Worm (Caenorhabditis elegans) whole organism, L4 larva: ENCODE data around the gene frm-8.
A peak's percentile ranks its signal among the peaks of the same experiment; 100 is the strongest.

Experiments
- D1046.2 ChIP-seq: fragments of 200-800 bp; sonication (Bioruptor generic); IDR thresholded peaks from 2 replicates; pipeline ENCODE4 v1.3.6; 2022; ENCODE audit warnings: missing genetic modification characterization, missing compliant biosample characterization
- F10B5.3 ChIP-seq: sonication (generic microtip); optimal IDR thresholded peaks from 2 replicates; lab custom pipeline; 2016; ENCODE audit warnings: mild to moderate bottlenecking, missing genetic modification characterization, missing compliant biosample characterization
- F49E8.2 ChIP-seq: sonication (generic microtip); optimal IDR thresholded peaks from 2 replicates; lab custom pipeline; 2016; ENCODE audit warnings: missing compliant biosample characterization, mild to moderate bottlenecking, missing genetic modification characterization, borderline replicate concordance
- R02D3.7 ChIP-seq: fragments of 150-350 bp; sonication (generic microtip); optimal IDR thresholded peaks from 3 replicates; lab custom pipeline; 2014; ENCODE audit warnings: missing biosample characterization, missing genetic modification characterization
- Y48G9A.11 ChIP-seq: fragments of 200-800 bp; sonication (Bioruptor generic); IDR thresholded peaks from 2 replicates; pipeline ENCODE4 v1.3.6; 2022; ENCODE audit warnings: missing genetic modification reagents, missing genetic modification characterization, missing compliant biosample characterization
- Y5F2A.4 ChIP-seq: fragments of 200-800 bp; sonication (Bioruptor generic); optimal IDR thresholded peaks from 2 replicates; lab custom pipeline; 2018; ENCODE audit warnings: mild to moderate bottlenecking, missing genetic modification characterization, missing compliant biosample characterization
- ZK337.2 ChIP-seq: fragments of 200-800 bp; sonication (Bioruptor generic); IDR thresholded peaks from 2 replicates; pipeline ENCODE4 v1.3.6; 2022; ENCODE audit warnings: missing genetic modification reagents, missing genetic modification characterization, missing compliant biosample characterization
- aha-1 ChIP-seq: fragments of 150-350 bp; peaks from one replicate; lab custom pipeline; 2014; ENCODE audit warnings: missing biosample characterization, missing genetic modification characterization
- arid-1 ChIP-seq: fragments of 200-800 bp; sonication (Bioruptor generic); conservative IDR thresholded peaks from 2 replicates; pipeline ENCODE4 v1.3.6; 2022; ENCODE audit warnings: missing genetic modification reagents, missing genetic modification characterization, missing compliant biosample characterization
- ceh-82 ChIP-seq: sonication (generic microtip); optimal IDR thresholded peaks from 2 replicates; lab custom pipeline; 2017; ENCODE audit warnings: missing biosample characterization, missing genetic modification characterization
- daf-8 ChIP-seq: fragments of 200-800 bp; sonication (Bioruptor generic); IDR thresholded peaks from 2 replicates; pipeline ENCODE4 v1.3.6; 2022; ENCODE audit warnings: missing genetic modification characterization, missing compliant biosample characterization
- dpl-1 ChIP-seq: fragments of 150-350 bp; optimal IDR thresholded peaks from 2 replicates; lab custom pipeline; 2014; ENCODE audit warnings: missing biosample characterization, missing genetic modification reagents, missing genetic modification characterization
- duxl-1 ChIP-seq: sonication (generic microtip); optimal IDR thresholded peaks from 2 replicates; lab custom pipeline; 2016; ENCODE audit warnings: mild to moderate bottlenecking, missing genetic modification characterization, moderate library complexity, missing compliant biosample characterization; ENCODE audit not compliant: poor library complexity
- dve-1 ChIP-seq: sonication (generic microtip); optimal IDR thresholded peaks from 2 replicates; lab custom pipeline; 2017; ENCODE audit warnings: antibody characterized with exemption, mild to moderate bottlenecking, missing genetic modification characterization, missing compliant biosample characterization; ENCODE audit not compliant: insufficient read depth
- gei-8 ChIP-seq: fragments of 200-800 bp; sonication (Bioruptor generic); optimal IDR thresholded peaks from 2 replicates; lab custom pipeline; 2018; ENCODE audit warnings: mild to moderate bottlenecking, missing genetic modification characterization, missing compliant biosample characterization
- hif-1 ChIP-seq, 2 experiments: sonication (generic microtip); optimal IDR thresholded peaks; 2 replicates each; lab custom pipeline; 2016 to 2017; ENCODE audit warnings: missing compliant biosample characterization in 2 of 2, missing genetic modification characterization in 2 of 2, missing genetic modification reagents in 2 of 2, missing genotype in 2 of 2, mild to moderate bottlenecking in 1 of 2
- hlh-11 ChIP-seq: fragments of 200-800 bp; sonication (Bioruptor generic); optimal IDR thresholded peaks from 2 replicates; lab custom pipeline; 2018; ENCODE audit warnings: mild to moderate bottlenecking, missing genetic modification characterization, missing compliant biosample characterization
- hlh-30 ChIP-seq: sonication (generic microtip); optimal IDR thresholded peaks from 2 replicates; lab custom pipeline; 2017; ENCODE audit warnings: antibody characterized with exemption, mild to moderate bottlenecking, missing genetic modification characterization, missing compliant biosample characterization; ENCODE audit not compliant: insufficient read depth
- hmg-1.1 ChIP-seq: fragments of 200-800 bp; sonication (Bioruptor generic); IDR thresholded peaks from 2 replicates; pipeline ENCODE4 v1.3.6; 2022; ENCODE audit warnings: missing genetic modification reagents, missing genetic modification characterization, missing compliant biosample characterization
- lin-13 ChIP-seq: fragments of 150-350 bp; optimal IDR thresholded peaks from 2 replicates; lab custom pipeline; 2014; ENCODE audit warnings: missing biosample characterization, missing genetic modification reagents, missing genetic modification characterization
- lin-15B ChIP-seq: fragments of 150-350 bp; sonication (generic microtip); optimal IDR thresholded peaks from 3 replicates; lab custom pipeline; 2014; ENCODE audit warnings: missing biosample characterization, missing genetic modification characterization
- lin-38 ChIP-seq: fragments of 200-800 bp; sonication (Bioruptor generic); IDR thresholded peaks from 2 replicates; pipeline ENCODE4 v1.3.6; 2022; ENCODE audit warnings: missing genetic modification reagents, missing genetic modification characterization, missing compliant biosample characterization
- lsy-2 ChIP-seq, 2 experiments: fragments of 150-350 bp in 1 of 2; sonication (generic microtip) in 1 of 2; optimal IDR thresholded peaks; 2 replicates each; lab custom pipeline; 2014 to 2017; ENCODE audit warnings: missing biosample characterization in 2 of 2, missing genetic modification characterization in 2 of 2
- madf-5 ChIP-seq, 2 experiments: fragments of 200-800 bp; sonication (Bioruptor generic); IDR thresholded peaks; 2 replicates each; pipeline ENCODE4 v1.3.6; 2022; ENCODE audit warnings: missing compliant biosample characterization in 2 of 2, missing genetic modification characterization in 2 of 2
- mdl-1 ChIP-seq, 2 experiments: fragments of 150-350 bp in 1 of 2; sonication (generic microtip) in 1 of 2; optimal IDR thresholded peaks; 2 replicates each; lab custom pipeline; 2014 to 2017; ENCODE audit warnings: missing biosample characterization in 2 of 2, missing genetic modification characterization in 2 of 2
- mdt-29 ChIP-seq: fragments of 200-800 bp; sonication (Bioruptor generic); IDR thresholded peaks from 2 replicates; pipeline ENCODE4 v1.3.6; 2022; ENCODE audit warnings: missing genetic modification reagents, missing genetic modification characterization, missing compliant biosample characterization
- mep-1 ChIP-seq: fragments of 150-350 bp; sonication (generic microtip); optimal IDR thresholded peaks from 3 replicates; lab custom pipeline; 2014; ENCODE audit warnings: missing biosample characterization, missing genetic modification characterization
- mes-2 ChIP-seq: sonication (generic microtip); optimal IDR thresholded peaks from 2 replicates; lab custom pipeline; 2016; ENCODE audit warnings: missing genotype, mild to moderate bottlenecking, missing genetic modification characterization, missing compliant biosample characterization; ENCODE audit not compliant: poor library complexity, severe bottlenecking
- mxl-3 ChIP-seq: fragments of 200-800 bp; sonication (Bioruptor generic); optimal IDR thresholded peaks from 2 replicates; lab custom pipeline; 2018; ENCODE audit warnings: mild to moderate bottlenecking, missing genetic modification characterization, missing compliant biosample characterization
- nhr-102 ChIP-seq: sonication (generic microtip); optimal IDR thresholded peaks from 2 replicates; lab custom pipeline; 2016; ENCODE audit warnings: mild to moderate bottlenecking, missing genetic modification characterization, moderate library complexity, missing compliant biosample characterization
- nhr-111 ChIP-seq: fragments of 200-800 bp; sonication (Bioruptor generic); optimal IDR thresholded peaks from 2 replicates; lab custom pipeline; 2018; ENCODE audit warnings: mild to moderate bottlenecking, missing genetic modification characterization, missing compliant biosample characterization
- nhr-237 ChIP-seq: sonication (generic microtip); optimal IDR thresholded peaks from 2 replicates; lab custom pipeline; 2017; ENCODE audit warnings: missing biosample characterization, missing genetic modification characterization
- nhr-48 ChIP-seq: sonication (generic microtip); optimal IDR thresholded peaks from 2 replicates; lab custom pipeline; 2016; ENCODE audit warnings: mild to moderate bottlenecking, missing genetic modification characterization, missing compliant biosample characterization
- nhr-76 ChIP-seq: fragments of 150-350 bp; optimal IDR thresholded peaks from 2 replicates; lab custom pipeline; 2014; ENCODE audit warnings: missing biosample characterization, missing genetic modification characterization
- pha-4 ChIP-seq, 2 experiments: fragments of 150-350 bp in 1 of 2; fragments of 200-800 bp in 1 of 2; sonication (Bioruptor generic) in 1 of 2; IDR thresholded peaks in 1 of 2; optimal IDR thresholded peaks in 1 of 2; 2 replicates each; pipeline versions ENCODE4 v1.3.6 to Lab custom; 2014 to 2022; ENCODE audit warnings: missing genetic modification characterization in 2 of 2, missing genetic modification reagents in 2 of 2, missing biosample characterization in 1 of 2, missing compliant biosample characterization in 1 of 2
- set-16 ChIP-seq: fragments of 200-800 bp; sonication (Bioruptor generic); IDR thresholded peaks from 2 replicates; pipeline ENCODE4 v1.3.6; 2022; ENCODE audit warnings: missing genetic modification reagents, missing genetic modification characterization, missing compliant biosample characterization
- spr-1 ChIP-seq: sonication (generic microtip); optimal IDR thresholded peaks from 2 replicates; lab custom pipeline; 2016; ENCODE audit warnings: mild to moderate bottlenecking, missing genetic modification characterization, missing compliant biosample characterization
- unc-130 ChIP-seq: sonication (generic microtip); optimal IDR thresholded peaks from 2 replicates; lab custom pipeline; 2016; ENCODE audit warnings: missing genetic modification reagents, missing genetic modification characterization, missing compliant biosample characterization
- unc-39 ChIP-seq: sonication (generic microtip); optimal IDR thresholded peaks from 2 replicates; lab custom pipeline; 2017; ENCODE audit warnings: missing biosample characterization, missing genetic modification characterization
- vab-7 ChIP-seq: fragments of 200-800 bp; sonication (Bioruptor generic); IDR thresholded peaks from 2 replicates; pipeline ENCODE4 v1.3.6; 2022; ENCODE audit warnings: missing genetic modification reagents, missing genetic modification characterization, missing compliant biosample characterization
- zag-1 ChIP-seq: fragments of 150-350 bp; optimal IDR thresholded peaks from 2 replicates; lab custom pipeline; 2014; ENCODE audit warnings: missing biosample characterization, missing genetic modification characterization
- zip-2 ChIP-seq: fragments of 150-350 bp; optimal IDR thresholded peaks from 2 replicates; lab custom pipeline; 2014; ENCODE audit warnings: missing biosample characterization, missing genetic modification characterization
- ztf-7 ChIP-seq: fragments of 150-350 bp; optimal IDR thresholded peaks from 2 replicates; lab custom pipeline; 2014; ENCODE audit warnings: missing biosample characterization, missing genetic modification characterization

frm-8 gene

ce11 chrIII:3176775-3177174 lies 42.2 kb downstream of the frm-8 start:
- no peak for TF ChIP-seq vab-7
- TF ChIP-seq set-16 (GFP tag; lab: Robert Waterston, UW): peak; percentile 90

DNA sequence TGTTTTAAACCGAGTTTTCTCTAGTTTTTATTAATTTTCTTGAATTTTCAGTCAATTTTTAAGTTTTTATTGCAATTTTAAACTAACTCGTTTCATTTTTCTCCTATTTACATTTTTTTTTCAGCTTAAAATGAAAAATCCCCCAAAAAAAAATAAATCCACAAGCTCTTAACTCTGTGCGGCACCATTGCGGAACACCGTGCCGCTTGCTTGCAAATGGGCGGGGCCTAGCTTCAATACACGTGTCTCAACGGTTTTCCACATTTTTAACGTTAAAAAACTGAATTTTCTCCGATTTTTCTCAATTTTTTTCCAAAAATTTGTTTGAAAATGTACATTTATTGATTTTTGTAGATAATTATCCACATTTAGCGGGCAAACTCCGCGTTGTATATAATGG lies 44.0 kb downstream of the frm-8 start, which contains the start of gene R148.3:
Gene R148.3 (plus strand): TSS at position 347 of the 400 bp plus-strand sequence.
- TF ChIP-seq nhr-111 (GFP tag; lab: Kevin White, UChicago): no peak
- no peak for TF ChIP-seq ZK337.2 (GFP tag; lab: Robert Waterston, UW)
- TF ChIP-seq Y5F2A.4 (GFP tag; lab: Kevin White, UChicago): no peak
- TF ChIP-seq nhr-102 (tag; lab: Kevin White, UChicago): peak; percentile 8
- peak; percentile 64 for TF ChIP-seq hlh-30 (tag; lab: Kevin White, UChicago)
- no peak for TF ChIP-seq gei-8
- no peak for TF ChIP-seq F10B5.3
- TF ChIP-seq nhr-237: no peak
- TF ChIP-seq hif-1 (tag; optimal IDR thresholded peaks at IDR 0.05; lab: Kevin White, UChicago): peak in 1 of 2 experiments; percentile 27
- TF ChIP-seq nhr-76 (tag; lab: Kevin White, UChicago): no peak
- peak; percentile 50 for TF ChIP-seq lin-13 (GFP tag; lab: Kevin White, UChicago)
- TF ChIP-seq arid-1 (GFP tag; lab: Robert Waterston, UW): 0 out of 2 replicates have a peak, but pooled peaks have one; percentile 40
- no peak for TF ChIP-seq Y48G9A.11 (GFP tag; lab: Robert Waterston, UW)
- TF ChIP-seq mxl-3 (GFP tag; lab: Kevin White, UChicago): peak; percentile 92
- peak; percentile 53; the same call in 1 of the 2 replicates for TF ChIP-seq hmg-1.1 (GFP tag; lab: Robert Waterston, UW)
- no peak for TF ChIP-seq D1046.2
- TF ChIP-seq vab-7: no peak
- peak in 1 of 2 experiments; percentile 49 for TF ChIP-seq lsy-2 (tag; optimal IDR thresholded peaks at IDR 0.05; lab: Kevin White, UChicago)
- TF ChIP-seq unc-130 (GFP tag; lab: Kevin White, UChicago): peak; percentile 59
- TF ChIP-seq aha-1: peak; percentile 84
- no peak for TF ChIP-seq mdt-29
- peak; percentile 88 for TF ChIP-seq mes-2
- TF ChIP-seq mep-1 (tag; lab: Kevin White, UChicago): peak; percentile 69
- peak; percentile 69 to 83 for TF ChIP-seq mdl-1 (tag; optimal IDR thresholded peaks at IDR 0.05; lab: Kevin White, UChicago)
- peak; percentile 38 for TF ChIP-seq dpl-1
- TF ChIP-seq hlh-11 (tag; lab: Kevin White, UChicago): peak; percentile 15
- TF ChIP-seq lin-38 (GFP tag; lab: Robert Waterston, UW): peak; percentile 68
- TF ChIP-seq nhr-48: peak; percentile 1
- no peak for TF ChIP-seq madf-5 (GFP tag; IDR thresholded peaks at IDR 0.05; lab: Robert Waterston, UW)
- TF ChIP-seq zip-2 (tag; lab: Kevin White, UChicago): no peak
- TF ChIP-seq duxl-1 (tag; lab: Kevin White, UChicago): peak; percentile 42
- TF ChIP-seq pha-4 (GFP tag; IDR thresholded peaks at IDR 0.05; lab: Robert Waterston, UW): peak; percentile 53; the same call in 1 of the 2 replicates
- no peak for TF ChIP-seq pha-4 (tag; optimal IDR thresholded peaks at IDR 0.05; lab: Kevin White, UChicago)
- TF ChIP-seq daf-8: no peak
- peak; percentile 22 for TF ChIP-seq spr-1 (tag; lab: Kevin White, UChicago)
- TF ChIP-seq lin-15B (tag; lab: Kevin White, UChicago): no peak
- TF ChIP-seq dve-1 (tag; lab: Kevin White, UChicago): peak; percentile 29

DNA sequence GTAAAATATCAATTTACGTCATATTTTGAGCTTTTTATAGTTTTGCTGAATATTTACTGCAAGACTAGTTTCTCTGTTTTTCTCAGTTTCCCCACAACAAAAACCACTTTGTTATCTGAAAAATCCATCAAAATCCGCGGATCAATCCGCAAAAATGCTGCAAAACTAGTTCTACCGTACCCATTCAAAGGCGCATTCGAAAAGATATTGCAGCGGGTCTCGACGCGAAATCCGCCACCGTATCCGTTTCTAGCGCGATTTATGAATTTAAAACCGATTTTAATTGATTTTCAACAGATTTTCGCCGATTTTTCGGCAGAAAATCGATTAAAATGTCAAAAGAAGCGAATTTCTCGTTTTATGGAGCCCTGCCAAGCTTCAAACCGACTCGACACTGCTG lies 47.6 kb downstream of the frm-8 start, which contains the start of gene R148.4:
Gene R148.4 (plus strand): TSS at position 211 of the 400 bp plus-strand sequence.
- TF ChIP-seq unc-130 (GFP tag; lab: Kevin White, UChicago) (peak; percentile 19), Y48G9A.11 (GFP tag; lab: Robert Waterston, UW) (0 out of 2 replicates have a peak, but pooled peaks have one; percentile 43), zag-1 (tag; lab: Kevin White, UChicago) (no peak), F49E8.2 (peak; percentile 64), unc-39 (tag; lab: Kevin White, UChicago) (no peak), ceh-82 (no peak), R02D3.7 (tag; lab: Kevin White, UChicago) (no peak), ztf-7 (tag; lab: Kevin White, UChicago) (no peak)
